Worm (Caenorhabditis elegans) whole organism, early embryonic: ENCODE results near the gene srv-4.

Experiments
- B0310.2 ChIP-seq: sonication (generic microtip); optimal IDR thresholded peaks from 2 replicates; lab custom pipeline; 2016; ENCODE audit warnings: mild to moderate bottlenecking, missing genetic modification characterization, missing compliant biosample characterization
- ama-1 ChIP-seq: fragments of 150-350 bp; optimal IDR thresholded peaks from 2 replicates; lab custom pipeline; 2014
- ets-7 ChIP-seq: sonication (generic microtip); optimal IDR thresholded peaks from 2 replicates; lab custom pipeline; 2016; ENCODE audit warnings: missing genotype, missing genetic modification characterization, missing compliant biosample characterization
- flt-1 ChIP-seq: fragments of 200-800 bp; sonication (Bioruptor generic); IDR thresholded peaks from 2 replicates; pipeline ENCODE4 v1.3.6; 2022; ENCODE audit warnings: missing genetic modification characterization, missing compliant biosample characterization
- pes-1 ChIP-seq: fragments of 200-800 bp; sonication (Bioruptor generic); IDR thresholded peaks from 2 replicates; pipeline ENCODE4 v1.3.6; 2022; ENCODE audit warnings: missing genetic modification reagents, missing genetic modification characterization, missing compliant biosample characterization
- sea-1 ChIP-seq: fragments of 200-800 bp; sonication (Bioruptor generic); conservative IDR thresholded peaks from 2 replicates; pipeline ENCODE4 v1.3.6; 2022; ENCODE audit warnings: missing genetic modification characterization, missing compliant biosample characterization

- TF ChIP-seq ama-1, result no peak
- TF ChIP-seq pes-1 (GFP tag; lab: Robert Waterston, UW), result no peak
- no peak for TF ChIP-seq flt-1
- no peak for TF ChIP-seq sea-1 (GFP tag; lab: Robert Waterston, UW)
- no peak for TF ChIP-seq ets-7 (tag; lab: Kevin White, UChicago)
- TF ChIP-seq B0310.2 (tag; lab: Kevin White, UChicago), result no peak
Observed at ce11 chrIV:4288332-4288731, at the start of gene srv-4.
